Worm (Caenorhabditis elegans) whole organism, L4 larva: ENCODE measurements around the gene F10E9.12.

Experiments
- F49E8.2 ChIP-seq: sonication (generic microtip); optimal IDR thresholded peaks from 2 replicates; lab custom pipeline; 2016; ENCODE audit warnings: missing compliant biosample characterization, mild to moderate bottlenecking, missing genetic modification characterization, borderline replicate concordance
- daf-19 ChIP-seq: fragments of 200-800 bp; sonication (Bioruptor generic); conservative IDR thresholded peaks from 2 replicates; pipeline ENCODE4 v1.3.6; 2022; ENCODE audit warnings: missing genetic modification characterization, missing compliant biosample characterization
- fkh-10 ChIP-seq: fragments of 150-350 bp; optimal IDR thresholded peaks from 2 replicates; lab custom pipeline; 2014; ENCODE audit warnings: missing biosample characterization, missing genetic modification reagents, missing genetic modification characterization
- jun-1 ChIP-seq: fragments of 150-350 bp; optimal IDR thresholded peaks from 2 replicates; lab custom pipeline; 2014; ENCODE audit warnings: missing biosample characterization, missing genetic modification reagents, missing genetic modification characterization
- pha-4 ChIP-seq, 2 experiments: fragments of 150-350 bp in 1 of 2; fragments of 200-800 bp in 1 of 2; sonication (Bioruptor generic) in 1 of 2; IDR thresholded peaks in 1 of 2; optimal IDR thresholded peaks in 1 of 2; 2 replicates each; pipeline versions ENCODE4 v1.3.6 to Lab custom; 2014 to 2022; ENCODE audit warnings: missing genetic modification characterization in 2 of 2, missing genetic modification reagents in 2 of 2, missing biosample characterization in 1 of 2, missing compliant biosample characterization in 1 of 2
- php-3 ChIP-seq: fragments of 200-800 bp; sonication (Bioruptor generic); IDR thresholded peaks from 2 replicates; pipeline ENCODE4 v1.3.6; 2022; ENCODE audit warnings: missing genetic modification reagents, missing genetic modification characterization, missing compliant biosample characterization
- sdz-12 ChIP-seq: fragments of 200-800 bp; sonication (Bioruptor generic); optimal IDR thresholded peaks from 2 replicates; lab custom pipeline; 2018; ENCODE audit warnings: mild to moderate bottlenecking, missing genetic modification characterization, missing compliant biosample characterization
- spr-1 ChIP-seq: sonication (generic microtip); optimal IDR thresholded peaks from 2 replicates; lab custom pipeline; 2016; ENCODE audit warnings: mild to moderate bottlenecking, missing genetic modification characterization, missing compliant biosample characterization
- unc-62 ChIP-seq, 3 experiments: fragments of 150-350 bp in 1 of 3; sonication (generic microtip); optimal IDR thresholded peaks in 2 of 3; peaks in 1 of 3; 1 replicate in 1 of 3; 2 replicates in 2 of 3; lab custom pipeline; 2014 to 2017; ENCODE audit warnings: missing biosample characterization in 3 of 3, missing genetic modification characterization in 3 of 3, missing genetic modification reagents in 3 of 3, missing genotype in 1 of 3

ce11 chrIII:8279567-8279966 is 44.8 kb upstream of the F10E9.12 start:
- TF ChIP-seq jun-1 (no peak), F49E8.2 (no peak), fkh-10 (GFP tag; lab: Kevin White, UChicago) (no peak), daf-19 (GFP tag; lab: Robert Waterston, UW) (no peak), unc-62 (GFP tag; optimal IDR thresholded peaks at IDR 0.05 in 1 of 2; lab: Kevin White, UChicago) (no peak), unc-62 (tag; optimal IDR thresholded peaks at IDR 0.05; lab: Kevin White, UChicago) (no peak), pha-4 (GFP tag; IDR thresholded peaks at IDR 0.05; lab: Robert Waterston, UW) (no peak), pha-4 (tag; optimal IDR thresholded peaks at IDR 0.05; lab: Kevin White, UChicago) (no peak), sdz-12 (GFP tag; lab: Kevin White, UChicago) (no peak), php-3 (no peak), spr-1 (no peak)
